Worm (Caenorhabditis elegans): Measurements from ENCODE around the gene ZC8.6.

Gene ZC8.6

DNA sequence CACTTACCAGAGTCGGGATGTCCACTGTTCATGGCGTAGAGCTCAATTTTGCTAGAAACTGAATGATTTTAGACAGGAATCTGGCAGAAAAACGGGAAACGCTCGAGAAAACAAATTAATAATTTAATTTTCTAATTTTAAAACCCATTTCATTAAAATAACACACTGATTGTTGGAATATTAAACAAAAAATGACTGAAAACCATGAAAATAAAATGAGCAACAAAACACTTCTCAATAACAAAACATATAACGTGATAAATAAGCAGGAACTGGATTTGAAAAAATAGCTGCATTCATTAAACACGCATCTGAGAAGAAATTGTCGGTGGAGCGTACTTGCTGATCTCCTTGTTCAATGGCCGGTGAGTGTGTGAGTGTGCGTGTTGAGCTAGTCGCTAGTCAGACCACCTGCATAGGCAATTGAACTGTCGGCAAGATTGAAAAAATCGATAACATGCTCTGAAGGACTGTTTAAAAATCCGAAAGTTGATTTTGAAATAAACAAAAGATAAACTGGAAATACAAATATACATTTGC is at the start of gene ZC8.6:
Gene ZC8.6, minus strand, starts transcription at position 51 of the 540 bp plus-strand sequence.
- TF ChIP-seq snpc-4 (tag; optimal IDR thresholded peaks at IDR 0.05) = no peak
- TF ChIP-seq lin-11 (tag; optimal IDR thresholded peaks at IDR 0.05) = peak; percentile 24
- peak; percentile 57 for TF ChIP-seq fos-1 (tag; optimal IDR thresholded peaks at IDR 0.05)
- TF ChIP-seq ceh-82 (tag; optimal IDR thresholded peaks at IDR 0.05) = no peak
- TF ChIP-seq C34F6.9 (tag; optimal IDR thresholded peaks at IDR 0.05) = peak; percentile 62
- peak; percentile 70 for TF ChIP-seq nhr-129 (tag; optimal IDR thresholded peaks at IDR 0.05)
- TF ChIP-seq ztf-4 (tag; optimal IDR thresholded peaks at IDR 0.05) = no peak
- peak; percentile 3 for TF ChIP-seq nhr-25 (tag; optimal IDR thresholded peaks at IDR 0.05)
- peak; percentile 70 for TF ChIP-seq unc-55 (GFP tag; optimal IDR thresholded peaks at IDR 0.05)
- TF ChIP-seq gmeb-1 (tag; optimal IDR thresholded peaks at IDR 0.05) = peak; percentile 20
- peak; percentile 29 for TF ChIP-seq crh-2 (tag; optimal IDR thresholded peaks at IDR 0.05)

DNA sequence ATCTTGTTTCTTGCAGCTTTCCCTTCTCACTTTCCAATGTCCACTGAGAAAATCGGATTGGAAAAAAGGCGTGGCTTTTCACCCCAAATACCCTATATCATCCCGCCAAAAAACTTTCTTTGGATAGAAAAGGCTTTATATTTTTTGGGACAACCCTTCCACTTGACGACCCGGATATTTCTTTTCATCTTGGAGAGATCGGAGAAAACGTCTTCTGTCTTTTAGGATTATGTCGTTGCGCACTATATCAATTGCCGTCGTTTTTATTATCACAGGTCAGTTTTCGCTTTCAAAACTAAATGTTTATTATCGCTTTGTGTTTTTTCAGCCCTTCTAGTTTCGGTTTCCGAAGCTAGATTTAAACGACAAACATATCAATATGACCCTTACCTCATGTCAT is 46.5 kb upstream of the ZC8.6 start, which contains the start of gene Y64H9A.2:
Gene Y64H9A.2, plus strand, starts transcription at position 90 of the 400 bp plus-strand sequence.
- TF ChIP-seq nhr-237 (tag; optimal IDR thresholded peaks at IDR 0.05) (no peak), crh-2 (tag; optimal IDR thresholded peaks at IDR 0.05) (no peak), lin-11 (tag; optimal IDR thresholded peaks at IDR 0.05) (no peak), unc-62 (GFP tag; optimal IDR thresholded peaks at IDR 0.05) (no peak), elt-1 (tag; optimal IDR thresholded peaks at IDR 0.05) (no peak), mdl-1 (tag; optimal IDR thresholded peaks at IDR 0.05) (no peak), sma-3 (GFP tag; optimal IDR thresholded peaks at IDR 0.05) (no peak), nhr-129 (tag; optimal IDR thresholded peaks at IDR 0.05) (no peak), peb-1 (tag; optimal IDR thresholded peaks at IDR 0.05) (no peak), nhr-23 (tag; optimal IDR thresholded peaks at IDR 0.05) (no peak), lsy-2 (tag; optimal IDR thresholded peaks at IDR 0.05) (no peak)

DNA sequence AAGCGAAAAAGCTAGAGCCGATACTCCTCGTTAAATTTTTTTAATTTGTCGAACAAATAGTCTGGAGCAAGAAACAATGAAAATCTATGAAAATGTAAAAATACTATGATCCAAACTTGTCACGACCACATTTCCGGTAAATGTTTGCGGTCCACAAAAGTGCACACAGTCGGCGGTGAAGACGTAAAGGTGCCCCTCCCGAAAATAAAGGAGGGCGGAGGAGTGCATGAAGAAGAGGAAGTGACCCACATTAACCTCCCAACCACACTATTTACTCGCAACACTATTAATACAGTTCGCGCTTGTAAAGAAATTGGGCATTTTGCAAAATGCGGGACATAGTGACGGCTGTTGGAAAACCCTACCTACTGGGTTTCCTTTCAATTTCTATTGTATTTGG is 42.6 kb upstream of the ZC8.6 start:
- TF ChIP-seq C34F6.9 (tag; optimal IDR thresholded peaks at IDR 0.05) = no peak
- TF ChIP-seq elt-3 (tag; optimal IDR thresholded peaks at IDR 0.05) = no peak
- TF ChIP-seq nhr-11 (tag; optimal IDR thresholded peaks at IDR 0.05) = no peak
- TF ChIP-seq mdl-1 (tag; optimal IDR thresholded peaks at IDR 0.05) = no peak
- TF ChIP-seq egl-27 (tag; optimal IDR thresholded peaks at IDR 0.05) = no peak
- no peak for TF ChIP-seq alr-1 (tag; optimal IDR thresholded peaks at IDR 0.05)
- no peak for TF ChIP-seq mbf-1 (tag; optimal IDR thresholded peaks at IDR 0.05)
- no peak for TF ChIP-seq R02D3.7 (tag; optimal IDR thresholded peaks at IDR 0.05)
- no peak for TF ChIP-seq nhr-129 (tag; optimal IDR thresholded peaks at IDR 0.05)
- TF ChIP-seq sma-9 (GFP tag; optimal IDR thresholded peaks at IDR 0.05) = no peak
- TF ChIP-seq sma-9 (tag; optimal IDR thresholded peaks at IDR 0.05) = no peak
- TF ChIP-seq dmd-4 (tag; optimal IDR thresholded peaks at IDR 0.05) = no peak

DNA sequence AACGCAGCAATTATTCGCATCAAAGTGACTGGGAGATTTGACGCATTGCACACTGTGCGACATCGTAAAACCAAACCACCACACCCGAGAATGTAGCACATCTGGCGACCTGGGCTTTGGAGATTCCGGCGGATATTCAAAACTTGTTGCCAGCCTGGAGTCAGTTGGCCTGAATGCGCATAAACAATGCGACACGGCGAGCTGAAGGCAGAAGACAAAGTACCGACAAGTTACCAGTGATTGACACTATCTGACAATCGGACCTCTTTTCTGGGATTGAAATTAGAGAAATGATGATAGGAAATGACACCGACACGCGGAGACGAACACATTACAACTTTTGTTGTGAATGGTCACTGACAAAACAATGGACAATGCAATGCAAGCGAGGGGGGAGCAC is 41.4 kb upstream of the ZC8.6 start:
- TF ChIP-seq nhr-11 (tag; optimal IDR thresholded peaks at IDR 0.05) (no peak), nhr-25 (tag; optimal IDR thresholded peaks at IDR 0.05) (no peak), nhr-21 (tag; optimal IDR thresholded peaks at IDR 0.05) (no peak)

DNA sequence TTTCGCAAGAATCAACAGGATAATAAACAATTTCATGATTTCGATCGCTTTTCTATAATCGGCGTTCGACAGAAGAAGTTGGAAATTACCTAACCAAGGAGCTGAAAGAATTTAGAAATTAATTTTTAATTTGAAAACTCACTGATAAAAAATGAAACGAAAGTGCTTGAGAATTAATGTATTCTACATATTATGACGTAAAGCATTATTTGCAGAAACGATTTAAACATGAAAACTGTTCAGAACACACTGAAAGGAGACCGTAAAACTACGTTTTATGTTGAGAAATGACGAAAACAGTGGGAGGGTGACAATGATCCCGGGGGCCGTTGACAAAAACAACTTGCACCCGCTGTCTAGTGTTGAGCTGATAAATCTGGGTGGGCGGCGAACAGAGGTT is 40.3 kb upstream of the ZC8.6 start, which contains the start of gene ZC449.5:
Gene ZC449.5, minus strand, starts transcription at position 101 of the 400 bp plus-strand sequence.
- TF ChIP-seq nhr-237 (tag; optimal IDR thresholded peaks at IDR 0.05) (no peak), R02D3.7 (tag; optimal IDR thresholded peaks at IDR 0.05) (no peak), Y55F3AM.14 (GFP tag; optimal IDR thresholded peaks at IDR 0.05) (no peak), ztf-11 (tag; optimal IDR thresholded peaks at IDR 0.05) (no peak), aly-2 (tag; optimal IDR thresholded peaks at IDR 0.05) (no peak), mdl-1 (tag; optimal IDR thresholded peaks at IDR 0.05) (no peak), mab-5 (tag; optimal IDR thresholded peaks at IDR 0.05) (no peak)

DNA sequence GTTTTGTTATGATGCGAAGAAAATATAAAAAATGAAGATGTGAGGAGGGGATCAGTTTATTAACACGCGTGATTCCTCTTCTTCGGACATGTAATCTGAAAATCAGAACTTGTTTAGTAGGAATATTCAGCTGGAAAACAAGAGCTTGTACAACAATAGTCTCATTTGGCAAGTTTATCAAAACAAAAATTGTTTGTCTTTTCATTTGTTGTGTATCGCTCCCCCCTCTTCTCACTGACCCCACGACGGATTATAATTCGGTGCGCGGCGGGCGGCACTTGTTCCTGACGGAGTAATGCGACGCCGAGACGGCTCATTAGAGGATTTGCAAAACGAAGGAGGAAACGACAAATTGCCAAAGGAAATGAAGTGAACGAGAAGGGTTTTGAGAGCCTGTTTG is 36.5 kb upstream of the ZC8.6 start, which contains the start of gene ZC449.4:
Gene ZC449.4, minus strand, starts transcription at position 101 of the 400 bp plus-strand sequence.
- no peak for TF ChIP-seq nhr-11 (tag; optimal IDR thresholded peaks at IDR 0.05)
- no peak for TF ChIP-seq unc-62 (GFP tag; optimal IDR thresholded peaks at IDR 0.05)
- no peak for TF ChIP-seq nhr-237 (tag; optimal IDR thresholded peaks at IDR 0.05)
- no peak for TF ChIP-seq peb-1 (tag; optimal IDR thresholded peaks at IDR 0.05)
- TF ChIP-seq ztf-1 (GFP tag; conservative IDR thresholded peaks at IDR 0.05) = no peak
- no peak for TF ChIP-seq crh-2 (tag; optimal IDR thresholded peaks at IDR 0.05)
- TF ChIP-seq ztf-11 (tag; optimal IDR thresholded peaks at IDR 0.05) = no peak
- no peak for TF ChIP-seq snpc-4 (tag; optimal IDR thresholded peaks at IDR 0.05)

All from whole organism, L2 larva.